Worm (Caenorhabditis elegans) whole organism, dauer: ENCODE data around the gene fipr-12.

Experiments
- unc-62 ChIP-seq: sonication (generic microtip); optimal IDR thresholded peaks from 2 replicates; lab custom pipeline; 2017; ENCODE audit warnings: missing biosample characterization, missing genetic modification reagents, missing genetic modification characterization

fipr-12 gene

ce11 chrV:9927954-9928353 lies 15.2 kb upstream of the fipr-12 start:
- TF ChIP-seq unc-62 (GFP tag; lab: Kevin White, UChicago), result no peak

- TF ChIP-seq unc-62 (GFP tag; lab: Kevin White, UChicago), result no peak
Observed at ce11 chrV:9930612-9931065, 12.5 kb upstream of the fipr-12 start, which contains the start of the genes rmh-2 and suds-3. Gene rmh-2 (minus strand): TSS chrV:9930775. Gene suds-3 (plus strand): TSS chrV:9931015.

- TF ChIP-seq unc-62 (GFP tag; lab: Kevin White, UChicago), result no peak
Observed at ce11 chrV:9937435-9937834, 5.7 kb upstream of the fipr-12 start, which contains the start of gene srj-33. Gene srj-33 (minus strand): TSS chrV:9937535.

DNA sequence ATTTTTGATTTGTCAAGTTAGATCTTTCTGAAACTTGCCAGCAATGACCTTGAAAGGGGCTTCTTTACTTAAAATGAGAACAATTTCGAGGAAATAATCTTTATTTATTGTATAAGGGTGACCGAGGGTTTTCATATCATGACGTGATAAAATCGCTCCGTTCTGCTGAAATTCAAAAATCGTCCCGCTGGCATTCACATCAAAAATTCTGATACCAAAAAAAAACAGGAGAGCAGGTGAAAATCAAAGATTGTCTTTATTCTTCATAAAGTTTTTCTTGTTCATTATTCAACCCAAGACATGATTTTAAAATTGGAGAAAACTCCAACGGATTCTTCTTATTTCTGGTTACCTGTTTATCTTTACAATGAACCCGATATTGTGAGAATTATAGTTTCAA lies 954 bp downstream of the fipr-12 start, which contains the start of gene sre-28:
Gene sre-28, plus strand, starts transcription at position 301 of the 400 bp plus-strand sequence.
- TF ChIP-seq unc-62 (GFP tag; lab: Kevin White, UChicago), result no peak

DNA sequence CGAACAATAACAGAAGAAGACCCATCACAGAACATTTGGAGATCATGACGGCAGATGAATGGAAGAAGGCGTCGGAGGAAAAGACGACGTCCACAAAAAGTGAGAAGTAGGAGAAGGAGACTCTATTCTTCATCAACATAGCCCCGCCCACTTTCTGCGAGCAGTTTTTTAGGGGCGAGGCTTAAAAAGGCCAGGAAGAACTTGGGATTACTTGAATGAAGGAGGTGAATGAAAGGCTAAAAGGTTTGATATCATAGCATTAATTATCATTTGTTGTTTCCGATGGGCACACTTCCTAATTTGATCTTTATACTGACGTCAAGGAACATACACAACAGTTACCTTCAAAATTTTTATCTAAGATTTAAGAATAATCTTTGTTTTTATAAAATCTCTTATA lies 5.7 kb downstream of the fipr-12 start, which contains the start of gene nlp-58:
Gene nlp-58, minus strand, starts transcription at position 101 of the 400 bp plus-strand sequence.
- no peak for TF ChIP-seq unc-62 (GFP tag; lab: Kevin White, UChicago)

DNA sequence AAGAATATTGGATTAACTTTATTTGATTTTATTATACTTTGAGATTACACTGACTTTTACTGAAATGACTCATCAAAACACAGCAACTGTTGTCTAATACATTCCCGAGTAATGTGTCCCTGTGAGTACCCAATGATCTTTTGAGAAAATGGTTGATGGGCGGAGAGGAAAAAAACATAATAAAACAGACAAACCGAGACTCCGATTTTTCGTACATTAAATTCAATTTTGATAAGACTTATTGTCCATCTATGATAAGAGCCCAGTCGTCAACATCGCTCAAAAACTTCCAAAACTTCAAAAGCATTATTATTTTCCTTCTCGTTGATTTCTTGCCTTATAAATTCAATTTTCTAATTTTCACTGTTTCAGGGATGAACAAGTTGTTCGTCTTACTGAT lies 7.7 kb downstream of the fipr-12 start, which contains the start of gene ttr-46:
Gene ttr-46, plus strand, starts transcription at position 373 of the 400 bp plus-strand sequence.
- TF ChIP-seq unc-62 (GFP tag; lab: Kevin White, UChicago), result no peak

ce11 chrV:9952396-9952795 lies 9.3 kb downstream of the fipr-12 start, which contains the start of gene mam-5:
Gene mam-5 (plus strand): TSS chrV:9952699.
- no peak for TF ChIP-seq unc-62 (GFP tag; lab: Kevin White, UChicago)

- no peak for TF ChIP-seq unc-62 (GFP tag; lab: Kevin White, UChicago)
Observed at ce11 chrV:9958231-9958630, 15.1 kb downstream of the fipr-12 start, which contains the start of gene anmt-3. Gene anmt-3 (minus strand): TSS chrV:9958331.

ce11 chrV:9958654-9959053 lies 15.5 kb downstream of the fipr-12 start:
- no peak for TF ChIP-seq unc-62 (GFP tag; lab: Kevin White, UChicago)

DNA sequence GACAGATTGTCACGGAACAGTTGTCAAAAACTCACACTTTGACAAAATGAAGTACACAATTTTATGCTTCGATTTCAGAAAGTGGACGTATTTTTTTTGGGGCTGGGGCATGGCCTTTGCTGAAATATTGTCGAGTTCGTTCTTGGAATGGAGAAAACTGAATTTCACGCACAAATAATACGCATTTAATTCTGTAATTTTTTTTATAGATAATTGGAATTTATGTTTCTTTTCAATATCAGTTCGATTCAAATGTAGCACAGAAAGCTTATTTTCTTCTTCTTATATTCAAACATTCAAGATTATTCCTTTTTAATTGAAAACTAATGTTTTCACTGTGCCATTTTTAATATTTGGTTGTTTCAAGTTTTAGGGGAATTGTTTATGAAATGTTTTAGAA lies 17.2 kb downstream of the fipr-12 start, which contains the start of gene T07C12.10:
Gene T07C12.10, minus strand, starts transcription at position 101 of the 400 bp plus-strand sequence.
- no peak for TF ChIP-seq unc-62 (GFP tag; lab: Kevin White, UChicago)

DNA sequence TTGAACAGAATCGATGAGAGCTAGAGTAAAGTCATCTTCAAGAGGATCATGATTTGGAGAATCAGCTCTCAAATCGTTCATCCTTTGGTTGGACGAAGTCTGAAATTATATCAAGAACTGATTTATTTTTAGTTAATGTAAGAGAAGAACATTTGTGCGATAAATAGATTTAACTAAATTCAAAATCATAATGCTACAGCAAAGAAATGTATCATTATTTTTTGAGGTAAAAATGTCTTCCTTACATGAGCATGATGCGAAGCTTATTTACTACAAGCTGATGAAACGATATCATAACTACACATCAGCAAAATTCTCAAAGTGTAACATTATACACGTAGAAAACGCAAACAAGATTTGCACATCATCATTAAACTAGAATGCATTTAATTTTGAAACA lies 19.3 kb downstream of the fipr-12 start, which contains the start of gene madf-4:
Gene madf-4, minus strand, starts transcription at position 101 of the 400 bp plus-strand sequence.
- TF ChIP-seq unc-62 (GFP tag; lab: Kevin White, UChicago), result no peak

ce11 chrV:9962916-9963315 lies 19.8 kb downstream of the fipr-12 start:
- TF ChIP-seq unc-62 (GFP tag; lab: Kevin White, UChicago), result no peak

ce11 chrV:9964152-9964785 lies 21.1 kb downstream of the fipr-12 start:
- no peak for TF ChIP-seq unc-62 (GFP tag; lab: Kevin White, UChicago)

DNA sequence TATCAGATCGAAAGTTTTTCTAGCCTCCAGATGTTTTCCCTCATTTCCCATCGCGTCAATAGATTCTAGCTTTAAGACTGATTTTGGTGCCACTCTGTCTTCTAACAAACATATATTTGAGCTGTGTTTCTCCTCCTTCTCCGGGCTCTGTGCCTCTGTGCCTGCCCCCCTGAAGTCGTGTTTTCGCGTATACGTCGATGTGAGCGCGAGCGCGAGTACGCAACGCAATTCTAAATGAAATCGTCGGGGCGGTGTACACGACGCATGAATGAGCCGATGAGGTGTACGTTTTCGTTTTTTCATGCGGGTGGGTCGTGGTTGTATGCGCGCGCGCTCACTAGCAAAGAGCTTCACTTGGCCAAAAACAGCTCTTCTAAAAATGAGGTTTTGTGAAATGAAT lies 22.8 kb downstream of the fipr-12 start:
- TF ChIP-seq unc-62 (GFP tag; lab: Kevin White, UChicago), result no peak

ce11 chrV:9970119-9970518 lies 27.0 kb downstream of the fipr-12 start:
- no peak for TF ChIP-seq unc-62 (GFP tag; lab: Kevin White, UChicago)

DNA sequence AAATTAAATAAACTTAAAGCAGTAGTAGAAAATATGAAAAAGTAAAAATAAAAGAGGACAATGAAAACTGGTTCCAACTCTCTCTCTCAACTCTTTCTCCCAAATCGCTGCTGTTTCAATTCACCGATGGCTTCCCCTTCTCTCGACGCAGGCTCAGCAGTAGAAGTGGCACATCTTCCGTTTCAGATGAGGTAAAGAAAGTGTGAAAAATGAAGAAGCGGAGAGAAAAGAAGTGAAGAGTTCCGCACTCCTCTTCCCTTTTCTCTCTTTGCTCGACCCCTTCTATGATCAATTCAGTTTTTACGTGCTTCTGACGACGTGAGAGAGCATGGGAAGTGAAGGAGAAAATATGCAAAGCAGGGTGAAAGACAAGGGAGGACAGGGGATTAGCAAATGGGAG lies 31.1 kb downstream of the fipr-12 start:
- TF ChIP-seq unc-62 (GFP tag; lab: Kevin White, UChicago), result no peak

ce11 chrV:9976138-9976537 lies 33.0 kb downstream of the fipr-12 start, which contains the start of gene unc-41:
Gene unc-41 (minus strand): TSS chrV:9976238.
- no peak for TF ChIP-seq unc-62 (GFP tag; lab: Kevin White, UChicago)
